Worm (Caenorhabditis elegans) whole organism, mixed stage, embryonic: ENCODE measurements around the gene clc-26.

Source experiments
- blmp-1 ChIP-seq: fragments of 150-350 bp; optimal IDR thresholded peaks from 2 replicates; lab custom pipeline; 2014; ENCODE audit warnings: missing biosample characterization, missing genetic modification characterization
- cnd-1 ChIP-seq: fragments of 200-800 bp; sonication (Bioruptor generic); optimal IDR thresholded peaks from 2 replicates; lab custom pipeline; 2018; ENCODE audit warnings: mild to moderate bottlenecking, missing genetic modification characterization, missing compliant biosample characterization
- elt-3 ChIP-seq: fragments of 150-350 bp; optimal IDR thresholded peaks from 2 replicates; lab custom pipeline; 2014; ENCODE audit warnings: missing biosample characterization, missing genetic modification characterization
- mep-1 ChIP-seq: fragments of 150-350 bp; optimal IDR thresholded peaks from 2 replicates; lab custom pipeline; 2017; ENCODE audit warnings: missing biosample characterization, missing genetic modification reagents, missing genetic modification characterization, inconsistent platforms
- mls-2 ChIP-seq: sonication (generic microtip); optimal IDR thresholded peaks from 2 replicates; lab custom pipeline; 2016; ENCODE audit warnings: mild to moderate bottlenecking, missing genetic modification characterization, moderate library complexity, missing compliant biosample characterization
- nhr-12 ChIP-seq: fragments of 150-350 bp; optimal IDR thresholded peaks from 2 replicates; lab custom pipeline; 2014; ENCODE audit warnings: missing biosample characterization, missing genetic modification characterization
- nhr-237 ChIP-seq: fragments of 150-350 bp; optimal IDR thresholded peaks from 2 replicates; lab custom pipeline; 2014; ENCODE audit warnings: missing biosample characterization, missing genetic modification characterization
- nhr-76 ChIP-seq: sonication (generic microtip); optimal IDR thresholded peaks from 2 replicates; lab custom pipeline; 2017; ENCODE audit warnings: missing biosample characterization, missing genetic modification characterization

ce11 chrIII:1007143-1007905 is 23.5 kb downstream of the clc-26 start:
- TF ChIP-seq nhr-76 (tag; lab: Kevin White, UChicago) (no peak), blmp-1 (tag; lab: Kevin White, UChicago) (no peak), elt-3 (no peak), mls-2 (tag; lab: Kevin White, UChicago) (no peak), nhr-237 (tag; lab: Kevin White, UChicago) (no peak), mep-1 (no peak), nhr-12 (no peak), cnd-1 (no peak)
